Worm (Caenorhabditis elegans) whole organism, L2 larva: Measurements from ENCODE around the gene F58F12.1.

Experiments
- F13H6.1 ChIP-seq: sonication (generic microtip); optimal IDR thresholded peaks from 2 replicates; lab custom pipeline; 2016; ENCODE audit warnings: missing genetic modification characterization, missing compliant biosample characterization
- R02D3.7 ChIP-seq: fragments of 150-350 bp; optimal IDR thresholded peaks from 2 replicates; lab custom pipeline; 2014; ENCODE audit warnings: missing biosample characterization, missing genetic modification characterization
- alr-1 ChIP-seq: fragments of 150-350 bp; optimal IDR thresholded peaks from 2 replicates; lab custom pipeline; 2014; ENCODE audit warnings: missing biosample characterization, missing genetic modification characterization
- aly-2 ChIP-seq: fragments of 150-350 bp; optimal IDR thresholded peaks from 2 replicates; lab custom pipeline; 2014; ENCODE audit warnings: missing biosample characterization, missing genetic modification characterization
- ama-1 ChIP-seq: fragments of 150-350 bp; optimal IDR thresholded peaks from 2 replicates; lab custom pipeline; 2018; ENCODE audit warnings: inconsistent platforms
- blmp-1 ChIP-seq: sonication (generic microtip); optimal IDR thresholded peaks from 2 replicates; lab custom pipeline; 2017; ENCODE audit warnings: missing genetic modification characterization, mild to moderate bottlenecking, missing compliant biosample characterization, antibody characterized with exemption, moderate library complexity; ENCODE audit not compliant: insufficient read depth
- crh-2 ChIP-seq: sonication (generic microtip); optimal IDR thresholded peaks from 2 replicates; lab custom pipeline; 2017; ENCODE audit warnings: missing biosample characterization, missing genetic modification characterization
- dmd-4 ChIP-seq: sonication (generic microtip); optimal IDR thresholded peaks from 2 replicates; lab custom pipeline; 2017; ENCODE audit warnings: missing biosample characterization, missing genetic modification characterization
- elt-1 ChIP-seq: fragments of 150-350 bp; optimal IDR thresholded peaks from 2 replicates; lab custom pipeline; 2014; ENCODE audit warnings: missing biosample characterization, missing genetic modification characterization
- elt-3 ChIP-seq: sonication (generic microtip); optimal IDR thresholded peaks from 2 replicates; lab custom pipeline; 2017; ENCODE audit warnings: missing biosample characterization, missing genetic modification characterization
- fos-1 ChIP-seq: fragments of 150-350 bp; optimal IDR thresholded peaks from 2 replicates; lab custom pipeline; 2014; ENCODE audit warnings: missing biosample characterization, missing genetic modification characterization
- gmeb-1 ChIP-seq: fragments of 150-350 bp; optimal IDR thresholded peaks from 2 replicates; lab custom pipeline; 2014; ENCODE audit warnings: missing biosample characterization, missing genetic modification characterization
- lin-11 ChIP-seq: fragments of 150-350 bp; sonication (generic microtip); optimal IDR thresholded peaks from 2 replicates; lab custom pipeline; 2014; ENCODE audit warnings: missing biosample characterization, missing genetic modification characterization, inconsistent platforms, mixed read lengths
- lin-39 ChIP-seq: fragments of 150-350 bp; optimal IDR thresholded peaks from 2 replicates; lab custom pipeline; 2014; ENCODE audit warnings: missing biosample characterization, missing genetic modification reagents, missing genetic modification characterization
- lsy-2 ChIP-seq, 2 experiments: fragments of 150-350 bp in 1 of 2; sonication (generic microtip) in 1 of 2; optimal IDR thresholded peaks; 2 replicates each; lab custom pipeline; 2014 to 2017; ENCODE audit warnings: missing biosample characterization in 2 of 2, missing genetic modification characterization in 2 of 2
- mab-5 ChIP-seq: fragments of 150-350 bp; optimal IDR thresholded peaks from 2 replicates; lab custom pipeline; 2014; ENCODE audit warnings: missing biosample characterization, missing genetic modification characterization
- mbf-1 ChIP-seq: sonication (generic microtip); optimal IDR thresholded peaks from 2 replicates; lab custom pipeline; 2017; ENCODE audit warnings: missing biosample characterization, missing genetic modification characterization
- mdl-1 ChIP-seq, 2 experiments: fragments of 150-350 bp in 1 of 2; sonication (generic microtip) in 1 of 2; optimal IDR thresholded peaks; 2 replicates each; lab custom pipeline; 2017; ENCODE audit warnings: missing biosample characterization in 2 of 2, missing genetic modification characterization in 2 of 2
- nhr-129 ChIP-seq: fragments of 150-350 bp; optimal IDR thresholded peaks from 2 replicates; lab custom pipeline; 2014; ENCODE audit warnings: missing biosample characterization, missing genetic modification characterization
- nhr-21 ChIP-seq: fragments of 150-350 bp; optimal IDR thresholded peaks from 2 replicates; lab custom pipeline; 2014; ENCODE audit warnings: missing biosample characterization, missing genetic modification characterization
- nhr-23 ChIP-seq: fragments of 150-350 bp; optimal IDR thresholded peaks from 2 replicates; lab custom pipeline; 2014; ENCODE audit warnings: missing biosample characterization, missing genetic modification reagents, missing genetic modification characterization
- nhr-237 ChIP-seq: fragments of 150-350 bp; optimal IDR thresholded peaks from 2 replicates; lab custom pipeline; 2014; ENCODE audit warnings: missing biosample characterization, missing genetic modification characterization
- nhr-25 ChIP-seq: fragments of 150-350 bp; sonication (generic microtip); optimal IDR thresholded peaks from 3 replicates; lab custom pipeline; 2014; ENCODE audit warnings: missing biosample characterization, missing genetic modification characterization
- nhr-6 ChIP-seq: fragments of 150-350 bp; optimal IDR thresholded peaks from 2 replicates; lab custom pipeline; 2014; ENCODE audit warnings: missing biosample characterization, missing genetic modification characterization
- nhr-77 ChIP-seq: fragments of 150-350 bp; optimal IDR thresholded peaks from 2 replicates; lab custom pipeline; 2014; ENCODE audit warnings: missing biosample characterization, missing genetic modification characterization
- skn-1 ChIP-seq: sonication (generic microtip); optimal IDR thresholded peaks from 2 replicates; lab custom pipeline; 2017; ENCODE audit warnings: missing biosample characterization, missing genetic modification characterization
- sma-3 ChIP-seq: sonication (generic microtip); optimal IDR thresholded peaks from 2 replicates; lab custom pipeline; 2016; ENCODE audit warnings: missing genetic modification reagents, missing genetic modification characterization, missing compliant biosample characterization
- sma-9 ChIP-seq, 2 experiments: fragments of 150-350 bp in 1 of 2; sonication (generic microtip) in 1 of 2; optimal IDR thresholded peaks; 2 replicates each; lab custom pipeline; 2014 to 2016; ENCODE audit warnings: missing genetic modification characterization in 2 of 2, mild to moderate bottlenecking in 1 of 2, missing biosample characterization in 1 of 2, missing compliant biosample characterization in 1 of 2, missing genetic modification reagents in 1 of 2, moderate library complexity in 1 of 2
- snpc-4 ChIP-seq: fragments of 150-350 bp; optimal IDR thresholded peaks from 2 replicates; lab custom pipeline; 2014; ENCODE audit warnings: missing biosample characterization, missing genetic modification characterization
- zag-1 ChIP-seq: fragments of 150-350 bp; optimal IDR thresholded peaks from 2 replicates; lab custom pipeline; 2014; ENCODE audit warnings: missing biosample characterization, missing genetic modification characterization
- ztf-11 ChIP-seq: sonication (generic microtip); optimal IDR thresholded peaks from 2 replicates; lab custom pipeline; 2017; ENCODE audit warnings: missing biosample characterization, missing genetic modification characterization
- ztf-4 ChIP-seq: fragments of 150-350 bp; optimal IDR thresholded peaks from 2 replicates; lab custom pipeline; 2014; ENCODE audit warnings: missing biosample characterization, missing genetic modification characterization

The F58F12.1 gene

ce11 chrII:6377381-6377948, 6.0 kb upstream of the F58F12.1 start:
- peak; percentile 40 for TF ChIP-seq crh-2 (tag; lab: Kevin White, UChicago)
- peak; percentile 11 for TF ChIP-seq sma-9 (GFP tag; optimal IDR thresholded peaks at IDR 0.05; lab: Kevin White, UChicago)
- no peak for TF ChIP-seq sma-9 (tag; optimal IDR thresholded peaks at IDR 0.05; lab: Kevin White, UChicago)
- no peak for TF ChIP-seq mdl-1 (tag; optimal IDR thresholded peaks at IDR 0.05; lab: Kevin White, UChicago)
- peak; percentile 8 for TF ChIP-seq nhr-129 (tag; lab: Kevin White, UChicago)
- TF ChIP-seq blmp-1 (tag; lab: Kevin White, UChicago): peak; percentile 29
- TF ChIP-seq fos-1 (tag; lab: Kevin White, UChicago): peak; percentile 90

ce11 chrII:6379038-6379563, 4.3 kb upstream of the F58F12.1 start:
- TF ChIP-seq lin-11 (tag; lab: Kevin White, UChicago): no peak
- peak; percentile 35 for TF ChIP-seq sma-9 (GFP tag; optimal IDR thresholded peaks at IDR 0.05; lab: Kevin White, UChicago)
- TF ChIP-seq sma-9 (tag; optimal IDR thresholded peaks at IDR 0.05; lab: Kevin White, UChicago): no peak
- peak; percentile 69 for TF ChIP-seq nhr-21 (tag; lab: Kevin White, UChicago)
- peak; percentile 44 for TF ChIP-seq fos-1 (tag; lab: Kevin White, UChicago)
- peak; percentile 10 for TF ChIP-seq sma-3 (GFP tag; lab: Kevin White, UChicago)

ce11 chrII:6380866-6381265, 2.6 kb upstream of the F58F12.1 start, which contains the start of gene F58F12.12:
TSS of gene F58F12.12 (plus strand) at chrII:6381166.
- TF ChIP-seq nhr-23 (tag; lab: Kevin White, UChicago): no peak
- TF ChIP-seq fos-1 (tag; lab: Kevin White, UChicago): peak; percentile 3

ce11 chrII:6386467-6386866, 3.0 kb downstream of the F58F12.1 start, which contains the start of gene F58F12.4:
TSS of gene F58F12.4 (plus strand) at chrII:6386767.
- TF ChIP-seq mdl-1 (tag; optimal IDR thresholded peaks at IDR 0.05; lab: Kevin White, UChicago) (no peak), ztf-11 (tag; lab: Kevin White, UChicago) (no peak)

ce11 chrII:6387937-6388336, 4.5 kb downstream of the F58F12.1 start, which contains the start of gene F58F12.2:
TSS of gene F58F12.2 (minus strand) at chrII:6388037.
- TF ChIP-seq R02D3.7 (tag; lab: Kevin White, UChicago) (no peak), mdl-1 (tag; optimal IDR thresholded peaks at IDR 0.05; lab: Kevin White, UChicago) (no peak), lin-39 (tag; lab: Kevin White, UChicago) (no peak), nhr-21 (tag; lab: Kevin White, UChicago) (no peak), blmp-1 (tag; lab: Kevin White, UChicago) (no peak), ama-1 (lab: Kevin White, UChicago) (no peak), sma-3 (GFP tag; lab: Kevin White, UChicago) (no peak), aly-2 (tag; lab: Kevin White, UChicago) (no peak), mab-5 (tag; lab: Kevin White, UChicago) (no peak), nhr-77 (tag; lab: Kevin White, UChicago) (no peak), dmd-4 (tag; lab: Kevin White, UChicago) (no peak), F13H6.1 (no peak), mbf-1 (tag; lab: Kevin White, UChicago) (no peak), zag-1 (tag; lab: Kevin White, UChicago) (no peak), lsy-2 (tag; optimal IDR thresholded peaks at IDR 0.05; lab: Kevin White, UChicago) (no peak), snpc-4 (tag; lab: Kevin White, UChicago) (no peak), elt-3 (tag; lab: Kevin White, UChicago) (no peak)

ce11 chrII:6391195-6391594, 7.8 kb downstream of the F58F12.1 start, which contains the start of gene F58F12.3:
TSS of gene F58F12.3 (minus strand) at chrII:6391295.
- TF ChIP-seq nhr-25 (tag; lab: Kevin White, UChicago) (no peak), nhr-6 (tag; lab: Kevin White, UChicago) (no peak), elt-1 (tag; lab: Kevin White, UChicago) (no peak), gmeb-1 (no peak), lin-11 (tag; lab: Kevin White, UChicago) (no peak), skn-1 (tag; lab: Kevin White, UChicago) (no peak), alr-1 (no peak), ztf-4 (no peak), ztf-11 (tag; lab: Kevin White, UChicago) (no peak), nhr-237 (tag; lab: Kevin White, UChicago) (no peak), F13H6.1 (no peak)
